Fruit fly (Drosophila melanogaster) whole organism, embryonic: ENCODE data around the gene armi.
A peak's percentile ranks its signal among the peaks of the same experiment; 100 is the strongest.

Source experiments
- Abd-B ChIP-seq: fragments of 200-800 bp; sonication (Bioruptor generic); optimal IDR thresholded peaks from 2 replicates; lab custom pipeline; 2018; ENCODE audit warnings: missing biosample characterization, mild to moderate bottlenecking, missing genetic modification characterization, moderate library complexity
- BtbVII ChIP-seq: fragments of 200-800 bp; sonication (Bioruptor generic); optimal IDR thresholded peaks from 3 replicates; lab custom pipeline; 2017; ENCODE audit warnings: missing biosample characterization, mild to moderate bottlenecking, missing genetic modification characterization
- CG10462 ChIP-seq: fragments of 200-800 bp; sonication (Bioruptor generic); optimal IDR thresholded peaks from 2 replicates; lab custom pipeline; 2016; ENCODE audit warnings: missing biosample characterization, missing genetic modification characterization
- CG10565 ChIP-seq: fragments of 200-800 bp; sonication (Bioruptor generic); optimal IDR thresholded peaks from 3 replicates; lab custom pipeline; 2016; ENCODE audit warnings: missing biosample characterization, mild to moderate bottlenecking, missing genetic modification characterization
- CG13296 ChIP-seq: fragments of 200-800 bp; sonication (Bioruptor generic); optimal IDR thresholded peaks from 3 replicates; lab custom pipeline; 2018; ENCODE audit warnings: missing biosample characterization, mild to moderate bottlenecking, missing genetic modification characterization
- CG2199 ChIP-seq: fragments of 200-800 bp; sonication (Bioruptor generic); IDR thresholded peaks from 3 replicates; pipeline ENCODE4 v1.3.6; 2022; ENCODE audit warnings: missing biosample characterization, missing genetic modification characterization
- CG2889 ChIP-seq: fragments of 200-800 bp; sonication (Bioruptor generic); IDR thresholded peaks from 3 replicates; pipeline ENCODE4 v1.3.6; 2022; ENCODE audit warnings: missing biosample characterization, missing genetic modification characterization
- CG3995 ChIP-seq: fragments of 200-800 bp; sonication (Bioruptor generic); optimal IDR thresholded peaks from 3 replicates; lab custom pipeline; 2016; ENCODE audit warnings: missing biosample characterization, missing genetic modification characterization
- CG5953 ChIP-seq: fragments of 200-800 bp; sonication (Bioruptor generic); IDR thresholded peaks from 2 replicates; pipeline ENCODE4 v1.3.6; 2022; ENCODE audit warnings: missing biosample characterization, missing genetic modification characterization
- CG6254 ChIP-seq: fragments of 200-800 bp; sonication (Bioruptor generic); optimal IDR thresholded peaks from 3 replicates; lab custom pipeline; 2017; ENCODE audit warnings: mild to moderate bottlenecking, missing biosample characterization, missing genetic modification reagents, missing genetic modification characterization
- CG6272 ChIP-seq: fragments of 200-800 bp; sonication (Bioruptor generic); IDR thresholded peaks from 2 replicates; pipeline ENCODE4 v1.3.6; 2022; ENCODE audit warnings: missing biosample characterization, missing genetic modification characterization
- CG7271 ChIP-seq: fragments of 200-800 bp; sonication (Bioruptor generic); optimal IDR thresholded peaks from 2 replicates; lab custom pipeline; 2018; ENCODE audit warnings: missing biosample characterization, mild to moderate bottlenecking, missing genetic modification characterization, moderate library complexity
- CG7357 ChIP-seq: fragments of 200-800 bp; sonication (Bioruptor generic); IDR thresholded peaks from 3 replicates; pipeline ENCODE4 v1.3.6; 2022; ENCODE audit warnings: missing biosample characterization, missing genetic modification characterization
- CG7786 ChIP-seq: fragments of 200-800 bp; sonication (Bioruptor generic); optimal IDR thresholded peaks from 2 replicates; lab custom pipeline; 2016; ENCODE audit warnings: missing biosample characterization, missing genetic modification characterization
- CG8388 ChIP-seq: fragments of 200-800 bp; sonication (Bioruptor generic); optimal IDR thresholded peaks from 2 replicates; lab custom pipeline; 2019; ENCODE audit warnings: missing biosample characterization, mild to moderate bottlenecking, missing genetic modification characterization, moderate library complexity
- CG9437 ChIP-seq: fragments of 200-800 bp; sonication (Bioruptor generic); optimal IDR thresholded peaks from 2 replicates; lab custom pipeline; 2018; ENCODE audit warnings: missing biosample characterization, mild to moderate bottlenecking, missing genetic modification characterization
- CkIIα-i1 ChIP-seq: fragments of 200-800 bp; sonication (Bioruptor generic); IDR thresholded peaks from 2 replicates; pipeline ENCODE4 v1.3.6; 2022; ENCODE audit warnings: missing biosample characterization, missing genetic modification characterization
- D19A ChIP-seq: fragments of 200-800 bp; optimal IDR thresholded peaks from 3 replicates; lab custom pipeline; 2019; ENCODE audit warnings: missing biosample characterization, mild to moderate bottlenecking, missing genetic modification characterization, moderate library complexity
- Dad ChIP-seq: fragments of 200-800 bp; sonication (Bioruptor generic); optimal IDR thresholded peaks from 3 replicates; lab custom pipeline; 2016; ENCODE audit warnings: missing biosample characterization, missing genetic modification characterization
- Fer3 ChIP-seq: fragments of 200-800 bp; sonication (Bioruptor generic); optimal IDR thresholded peaks from 2 replicates; lab custom pipeline; 2018; ENCODE audit warnings: missing biosample characterization, mild to moderate bottlenecking, missing genetic modification characterization, moderate library complexity
- GATAe ChIP-seq: fragments of 200-800 bp; sonication (Bioruptor generic); conservative IDR thresholded peaks from 2 replicates; pipeline ENCODE4 v1.3.6; 2022; ENCODE audit warnings: missing biosample characterization, missing genetic modification characterization
- HHEX ChIP-seq: fragments of 200-800 bp; sonication (Bioruptor generic); optimal IDR thresholded peaks from 3 replicates; lab custom pipeline; 2017; ENCODE audit warnings: missing biosample characterization, mild to moderate bottlenecking, missing genetic modification characterization, missing genetic modification reagents
- Hsf ChIP-seq: fragments of 200-800 bp; sonication (Bioruptor generic); optimal IDR thresholded peaks from 3 replicates; lab custom pipeline; 2016; ENCODE audit warnings: missing biosample characterization, missing genetic modification characterization
- MESR4 ChIP-seq: fragments of 200-800 bp; sonication (Bioruptor generic); optimal IDR thresholded peaks from 2 replicates; lab custom pipeline; 2018; ENCODE audit warnings: missing biosample characterization, mild to moderate bottlenecking, missing genetic modification characterization, moderate library complexity
- Mrtf ChIP-seq: fragments of 200-800 bp; sonication (Bioruptor generic); IDR thresholded peaks from 3 replicates; pipeline ENCODE4 v1.3.6; 2022; ENCODE audit warnings: missing biosample characterization, missing genetic modification characterization
- Pdp1 ChIP-seq, 2 experiments: fragments of 200-800 bp; sonication (Bioruptor generic); optimal IDR thresholded peaks; 3 replicates each; lab custom pipeline; 2016; ENCODE audit warnings: missing biosample characterization in 2 of 2, missing genetic modification characterization in 2 of 2, mild to moderate bottlenecking in 1 of 2, moderate library complexity in 1 of 2
- Poxn ChIP-seq: fragments of 200-800 bp; sonication (Bioruptor generic); IDR thresholded peaks from 2 replicates; pipeline ENCODE4 v1.3.6; 2022; ENCODE audit warnings: missing biosample characterization, missing genetic modification characterization
- Ptx1 ChIP-seq: fragments of 200-800 bp; sonication (Bioruptor generic); IDR thresholded peaks from 2 replicates; pipeline ENCODE4 v1.3.6; 2022; ENCODE audit warnings: missing biosample characterization, missing genetic modification characterization
- Rfx ChIP-seq: fragments of 200-800 bp; sonication (Bioruptor generic); IDR thresholded peaks from 2 replicates; pipeline ENCODE4 v1.3.6; 2022; ENCODE audit warnings: missing biosample characterization, missing genetic modification characterization
- Tbp ChIP-seq: fragments of >200 bp; optimal IDR thresholded peaks from 2 replicates; lab custom pipeline; 2018; ENCODE audit warnings: missing biosample characterization, missing genetic modification characterization
- Trl ChIP-seq, 3 experiments: fragments of >200 bp in 2 of 3; fragments of 200-800 bp in 1 of 3; sonication (Bioruptor generic) in 1 of 3; optimal IDR thresholded peaks; 2 replicates in 1 of 3; 3 replicates in 2 of 3; lab custom pipeline; 2016 to 2017; ENCODE audit warnings: missing biosample characterization in 1 of 3, missing genetic modification characterization in 1 of 3
- Vsx1 ChIP-seq: fragments of 200-800 bp; sonication (Bioruptor generic); optimal IDR thresholded peaks from 2 replicates; lab custom pipeline; 2017; ENCODE audit warnings: missing biosample characterization, mild to moderate bottlenecking, missing genetic modification characterization, missing genetic modification reagents
- Xbp1 ChIP-seq: fragments of 200-800 bp; sonication (Bioruptor generic); optimal IDR thresholded peaks from 3 replicates; lab custom pipeline; 2016; ENCODE audit warnings: missing biosample characterization, mild to moderate bottlenecking, missing genetic modification characterization
- ase ChIP-seq: fragments of 200-800 bp; sonication (Bioruptor generic); IDR thresholded peaks from 3 replicates; pipeline ENCODE4 v1.3.6; 2022; ENCODE audit warnings: missing biosample characterization, missing genetic modification characterization
- bab2 ChIP-seq: fragments of 200-800 bp; sonication (Bioruptor generic); optimal IDR thresholded peaks from 2 replicates; lab custom pipeline; 2016; ENCODE audit warnings: missing biosample characterization, missing genetic modification characterization
- bbx ChIP-seq: fragments of 200-800 bp; sonication (Bioruptor generic); IDR thresholded peaks from 2 replicates; pipeline ENCODE4 v1.3.6; 2022; ENCODE audit warnings: missing biosample characterization, missing genetic modification characterization; ENCODE audit not compliant: partially characterized antibody
- crc ChIP-seq: fragments of 200-800 bp; sonication (Bioruptor generic); optimal IDR thresholded peaks from 2 replicates; lab custom pipeline; 2016; ENCODE audit warnings: missing biosample characterization, missing genetic modification characterization
- croc ChIP-seq: fragments of 200-800 bp; sonication (Bioruptor generic); conservative IDR thresholded peaks from 3 replicates; pipeline ENCODE4 v1.3.6; 2022; ENCODE audit warnings: missing biosample characterization, missing genetic modification characterization
- danr ChIP-seq: fragments of 200-800 bp; sonication (Bioruptor generic); IDR thresholded peaks from 2 replicates; pipeline ENCODE4 v1.3.6; 2022; ENCODE audit warnings: missing biosample characterization, missing genetic modification characterization
- eve ChIP-seq, 2 experiments: fragments of >200 bp; optimal IDR thresholded peaks; 2 replicates each; lab custom pipeline; 2017; ENCODE audit warnings: missing biosample characterization in 2 of 2, missing genetic modification characterization in 2 of 2
- fd64A ChIP-seq: fragments of 200-800 bp; sonication (Bioruptor generic); optimal IDR thresholded peaks from 3 replicates; lab custom pipeline; 2018; ENCODE audit warnings: missing biosample characterization, mild to moderate bottlenecking, missing genetic modification characterization
- gcm2 ChIP-seq: fragments of 200-800 bp; sonication (Bioruptor generic); optimal IDR thresholded peaks from 2 replicates; lab custom pipeline; 2016; ENCODE audit warnings: missing biosample characterization, missing genetic modification characterization
- gro ChIP-seq: fragments of 200-800 bp; sonication (Bioruptor generic); optimal IDR thresholded peaks from 2 replicates; lab custom pipeline; 2016; ENCODE audit warnings: missing biosample characterization, missing genetic modification characterization
- inv ChIP-seq: fragments of 200-800 bp; sonication (Bioruptor generic); IDR thresholded peaks from 2 replicates; pipeline ENCODE4 v1.3.6; 2022; ENCODE audit warnings: missing biosample characterization, missing genetic modification characterization; ENCODE audit not compliant: partially characterized antibody
- kay ChIP-seq: fragments of 200-800 bp; sonication (Bioruptor generic); optimal IDR thresholded peaks from 2 replicates; lab custom pipeline; 2016; ENCODE audit warnings: missing biosample characterization, missing genetic modification characterization
- otp ChIP-seq: fragments of 200-800 bp; sonication (Bioruptor generic); IDR thresholded peaks from 3 replicates; pipeline ENCODE4, ENCODE4 v1.3.6; 2022; ENCODE audit warnings: missing biosample characterization, missing genetic modification characterization
- p53 ChIP-seq: fragments of 200-800 bp; sonication (Bioruptor generic); optimal IDR thresholded peaks from 2 replicates; lab custom pipeline; 2016; ENCODE audit warnings: missing biosample characterization, missing genetic modification characterization
- pan ChIP-seq, 4 experiments: fragments of >200 bp in 3 of 4; fragments of 200-800 bp in 1 of 4; sonication (Bioruptor generic) in 1 of 4; optimal IDR thresholded peaks in 3 of 4; IDR thresholded peaks in 1 of 4; 2 replicates each; pipeline versions ENCODE4 v1.3.6 to Lab custom; 2017 to 2022; ENCODE audit warnings: missing biosample characterization in 2 of 4, missing genetic modification characterization in 2 of 4, mixed read lengths in 1 of 4
- pho ChIP-seq: fragments of 200-800 bp; sonication (Bioruptor generic); optimal IDR thresholded peaks from 2 replicates; lab custom pipeline; 2016; ENCODE audit warnings: missing biosample characterization, missing genetic modification characterization
- pzg ChIP-seq: fragments of 200-800 bp; sonication (Bioruptor generic); optimal IDR thresholded peaks from 3 replicates; lab custom pipeline; 2018; ENCODE audit warnings: missing biosample characterization, mild to moderate bottlenecking, missing genetic modification characterization, moderate library complexity
- sima ChIP-seq: fragments of 200-800 bp; sonication (Bioruptor generic); optimal IDR thresholded peaks from 2 replicates; lab custom pipeline; 2016; ENCODE audit warnings: missing biosample characterization, missing genetic modification characterization

armi gene

dm6 chr3L:3471174-3471573 is 10.1 kb downstream of the armi start, which contains the start of gene CG14971 (continued):
- TF ChIP-seq CG7271 (tag; lab: Kevin White, UChicago): no peak
- TF ChIP-seq kay (GFP tag; lab: Kevin White, UChicago): no peak
- no peak for TF ChIP-seq danr (GFP tag; lab: Robert Waterston, UW)
- no peak for TF ChIP-seq Mrtf (GFP tag; lab: Robert Waterston, UW)
- TF ChIP-seq crc (GFP tag; lab: Kevin White, UChicago): peak; percentile 23
- peak; percentile 86 for TF ChIP-seq pzg (GFP tag; lab: Kevin White, UChicago)
- peak; percentile 42 for TF ChIP-seq pho (GFP tag; lab: Kevin White, UChicago)
- TF ChIP-seq MESR4 (GFP tag; lab: Kevin White, UChicago): peak; percentile 61
- peak; percentile 22 for TF ChIP-seq Hsf (GFP tag; lab: Kevin White, UChicago)
- no peak for TF ChIP-seq ase
- TF ChIP-seq Poxn (GFP tag; lab: Robert Waterston, UW): no peak
- peak; percentile 72 for TF ChIP-seq CG3995
- no peak for TF ChIP-seq Trl (optimal IDR thresholded peaks at IDR 0.05; lab: Kevin White, UChicago)
- TF ChIP-seq Trl (GFP tag; optimal IDR thresholded peaks at IDR 0.05; lab: Kevin White, UChicago): peak; percentile 48
- no peak for TF ChIP-seq Fer3 (tag; lab: Kevin White, UChicago)
- peak; percentile 25 for TF ChIP-seq p53 (GFP tag; lab: Kevin White, UChicago)
- peak; percentile 41 for TF ChIP-seq CG7786 (GFP tag; lab: Kevin White, UChicago)
- TF ChIP-seq sima (GFP tag; lab: Kevin White, UChicago): no peak
- no peak for TF ChIP-seq CG2889 (GFP tag; lab: Robert Waterston, UW)
- peak in 1 of 2 experiments; percentile 16 for TF ChIP-seq Pdp1 (GFP tag; optimal IDR thresholded peaks at IDR 0.05; lab: Kevin White, UChicago)
- no peak for TF ChIP-seq fd64A (GFP tag; lab: Kevin White, UChicago)
- TF ChIP-seq gro (GFP tag; lab: Kevin White, UChicago): peak; percentile 62
- peak; percentile 34 for TF ChIP-seq Abd-B (GFP tag; lab: Kevin White, UChicago)
- TF ChIP-seq CG6254 (GFP tag; lab: Kevin White, UChicago): no peak
- TF ChIP-seq croc (GFP tag; lab: Robert Waterston, UW): no peak
- TF ChIP-seq gcm2 (GFP tag; lab: Kevin White, UChicago): peak; percentile 41
- peak; percentile 73 for TF ChIP-seq Rfx (GFP tag; lab: Robert Waterston, UW)
- no peak for TF ChIP-seq D19A (tag; lab: Kevin White, UChicago)
- no peak for TF ChIP-seq CkIIα-i1 (GFP tag; lab: Robert Waterston, UW)
- peak; percentile 37 for TF ChIP-seq Dad (GFP tag; lab: Kevin White, UChicago)
- TF ChIP-seq CG5953: no peak
- TF ChIP-seq Tbp (GFP tag; lab: Kevin White, UChicago): no peak
- peak; percentile 46 for TF ChIP-seq Xbp1 (GFP tag; lab: Kevin White, UChicago)
- TF ChIP-seq bbx (GFP tag; lab: Robert Waterston, UW): peak; percentile 91
- no peak for TF ChIP-seq otp (GFP tag; lab: Robert Waterston, UW)
- no peak for TF ChIP-seq Vsx1 (GFP tag; lab: Kevin White, UChicago)
- no peak for TF ChIP-seq CG9437
- TF ChIP-seq CG6272 (GFP tag; lab: Robert Waterston, UW): no peak
- TF ChIP-seq CG7357 (GFP tag; lab: Robert Waterston, UW): no peak
- TF ChIP-seq CG13296 (GFP tag; lab: Kevin White, UChicago): no peak
- no peak for TF ChIP-seq pan (optimal IDR thresholded peaks at IDR 0.05; lab: Kevin White, UChicago)
- peak in 1 of 2 experiments; percentile 28 for TF ChIP-seq pan (GFP tag; optimal IDR thresholded peaks at IDR 0.05 in 1 of 2, IDR thresholded peaks at IDR 0.05 in 1 of 2)
- TF ChIP-seq CG8388 (GFP tag; lab: Kevin White, UChicago): no peak
- TF ChIP-seq bab2 (GFP tag; lab: Kevin White, UChicago): peak; percentile 37
- no peak for TF ChIP-seq CG10565
- no peak for TF ChIP-seq CG10462 (GFP tag; lab: Kevin White, UChicago)
- no peak for TF ChIP-seq eve (GFP tag; optimal IDR thresholded peaks at IDR 0.05; lab: Kevin White, UChicago)
- peak; percentile 76 for TF ChIP-seq inv (GFP tag; lab: Robert Waterston, UW)
- peak; percentile 41 for TF ChIP-seq Ptx1
- TF ChIP-seq GATAe (GFP tag; lab: Robert Waterston, UW): peak; percentile 31; the same call in 1 of the 2 replicates
- no peak for TF ChIP-seq CG2199 (GFP tag; lab: Robert Waterston, UW)
- no peak for TF ChIP-seq BtbVII (GFP tag; lab: Kevin White, UChicago)
- no peak for TF ChIP-seq HHEX (GFP tag; lab: Kevin White, UChicago)
